Worm (Caenorhabditis elegans) whole organism, L4 larva: Measurements from ENCODE around the gene F35E12.9.

Experiments
- D1046.2 ChIP-seq: fragments of 200-800 bp; sonication (Bioruptor generic); IDR thresholded peaks from 2 replicates; pipeline ENCODE4 v1.3.6; 2022; ENCODE audit warnings: missing genetic modification characterization, missing compliant biosample characterization
- F26F4.8 ChIP-seq: fragments of 200-800 bp; sonication (Bioruptor generic); conservative IDR thresholded peaks from 2 replicates; pipeline ENCODE4 v1.3.6; 2022; ENCODE audit warnings: missing genetic modification characterization, missing compliant biosample characterization
- ceh-44 ChIP-seq: fragments of 200-800 bp; sonication (Bioruptor generic); IDR thresholded peaks from 2 replicates; pipeline ENCODE4 v1.3.6; 2022; ENCODE audit warnings: missing genetic modification reagents, missing genetic modification characterization, missing compliant biosample characterization
- ceh-62 ChIP-seq: sonication (generic microtip); optimal IDR thresholded peaks from 2 replicates; lab custom pipeline; 2017; ENCODE audit warnings: missing biosample characterization, missing genetic modification characterization
- daf-16 ChIP-seq, 3 experiments: sonication (generic microtip); optimal IDR thresholded peaks; 2 replicates each; lab custom pipeline; 2016 to 2017; ENCODE audit warnings: missing genetic modification characterization in 3 of 3, missing genetic modification reagents in 3 of 3, mild to moderate bottlenecking in 2 of 3, missing compliant biosample characterization in 2 of 3, missing biosample characterization in 1 of 3, moderate library complexity in 1 of 3
- dmd-6 ChIP-seq: fragments of 200-800 bp; sonication (Bioruptor generic); IDR thresholded peaks from 2 replicates; pipeline ENCODE4 v1.3.6; 2022; ENCODE audit warnings: missing genetic modification reagents, missing genetic modification characterization, missing compliant biosample characterization
- dmd-8 ChIP-seq: fragments of 200-800 bp; sonication (Bioruptor generic); IDR thresholded peaks from 2 replicates; pipeline ENCODE4 v1.3.6; 2022; ENCODE audit warnings: missing genetic modification characterization, missing compliant biosample characterization
- dpl-1 ChIP-seq: fragments of 150-350 bp; optimal IDR thresholded peaks from 2 replicates; lab custom pipeline; 2014; ENCODE audit warnings: missing biosample characterization, missing genetic modification reagents, missing genetic modification characterization
- dve-1 ChIP-seq: sonication (generic microtip); optimal IDR thresholded peaks from 2 replicates; lab custom pipeline; 2017; ENCODE audit warnings: antibody characterized with exemption, mild to moderate bottlenecking, missing genetic modification characterization, missing compliant biosample characterization; ENCODE audit not compliant: insufficient read depth
- egl-43 ChIP-seq: fragments of 200-800 bp; sonication (Bioruptor generic); IDR thresholded peaks from 2 replicates; pipeline ENCODE4 v1.3.6; 2022; ENCODE audit warnings: missing genetic modification reagents, missing genetic modification characterization, missing compliant biosample characterization
- fkh-10 ChIP-seq: fragments of 150-350 bp; optimal IDR thresholded peaks from 2 replicates; lab custom pipeline; 2014; ENCODE audit warnings: missing biosample characterization, missing genetic modification reagents, missing genetic modification characterization
- fos-1 ChIP-seq: fragments of 150-350 bp; optimal IDR thresholded peaks from 2 replicates; lab custom pipeline; 2014; ENCODE audit warnings: missing biosample characterization, missing genetic modification characterization
- hif-1 ChIP-seq, 2 experiments: sonication (generic microtip); optimal IDR thresholded peaks; 2 replicates each; lab custom pipeline; 2016 to 2017; ENCODE audit warnings: missing compliant biosample characterization in 2 of 2, missing genetic modification characterization in 2 of 2, missing genetic modification reagents in 2 of 2, missing genotype in 2 of 2, mild to moderate bottlenecking in 1 of 2
- hlh-11 ChIP-seq: fragments of 200-800 bp; sonication (Bioruptor generic); optimal IDR thresholded peaks from 2 replicates; lab custom pipeline; 2018; ENCODE audit warnings: mild to moderate bottlenecking, missing genetic modification characterization, missing compliant biosample characterization
- hlh-30 ChIP-seq: sonication (generic microtip); optimal IDR thresholded peaks from 2 replicates; lab custom pipeline; 2017; ENCODE audit warnings: antibody characterized with exemption, mild to moderate bottlenecking, missing genetic modification characterization, missing compliant biosample characterization; ENCODE audit not compliant: insufficient read depth
- hmg-1.1 ChIP-seq: fragments of 200-800 bp; sonication (Bioruptor generic); IDR thresholded peaks from 2 replicates; pipeline ENCODE4 v1.3.6; 2022; ENCODE audit warnings: missing genetic modification reagents, missing genetic modification characterization, missing compliant biosample characterization
- lin-13 ChIP-seq: fragments of 150-350 bp; optimal IDR thresholded peaks from 2 replicates; lab custom pipeline; 2014; ENCODE audit warnings: missing biosample characterization, missing genetic modification reagents, missing genetic modification characterization
- lin-39 ChIP-seq: fragments of 150-350 bp; optimal IDR thresholded peaks from 2 replicates; lab custom pipeline; 2014; ENCODE audit warnings: missing biosample characterization, missing genetic modification reagents, missing genetic modification characterization
- lsy-2 ChIP-seq, 2 experiments: fragments of 150-350 bp in 1 of 2; sonication (generic microtip) in 1 of 2; optimal IDR thresholded peaks; 2 replicates each; lab custom pipeline; 2014 to 2017; ENCODE audit warnings: missing biosample characterization in 2 of 2, missing genetic modification characterization in 2 of 2
- madf-5 ChIP-seq, 2 experiments: fragments of 200-800 bp; sonication (Bioruptor generic); IDR thresholded peaks; 2 replicates each; pipeline ENCODE4 v1.3.6; 2022; ENCODE audit warnings: missing compliant biosample characterization in 2 of 2, missing genetic modification characterization in 2 of 2
- mdl-1 ChIP-seq, 2 experiments: fragments of 150-350 bp in 1 of 2; sonication (generic microtip) in 1 of 2; optimal IDR thresholded peaks; 2 replicates each; lab custom pipeline; 2014 to 2017; ENCODE audit warnings: missing biosample characterization in 2 of 2, missing genetic modification characterization in 2 of 2
- mep-1 ChIP-seq: fragments of 150-350 bp; sonication (generic microtip); optimal IDR thresholded peaks from 3 replicates; lab custom pipeline; 2014; ENCODE audit warnings: missing biosample characterization, missing genetic modification characterization
- mes-2 ChIP-seq: sonication (generic microtip); optimal IDR thresholded peaks from 2 replicates; lab custom pipeline; 2016; ENCODE audit warnings: missing genotype, mild to moderate bottlenecking, missing genetic modification characterization, missing compliant biosample characterization; ENCODE audit not compliant: poor library complexity, severe bottlenecking
- nhr-102 ChIP-seq: sonication (generic microtip); optimal IDR thresholded peaks from 2 replicates; lab custom pipeline; 2016; ENCODE audit warnings: mild to moderate bottlenecking, missing genetic modification characterization, moderate library complexity, missing compliant biosample characterization
- nhr-28 ChIP-seq: fragments of 150-350 bp; optimal IDR thresholded peaks from 2 replicates; lab custom pipeline; 2014; ENCODE audit warnings: missing biosample characterization, missing genetic modification characterization
- nhr-6 ChIP-seq: fragments of 150-350 bp; optimal IDR thresholded peaks from 2 replicates; lab custom pipeline; 2014; ENCODE audit warnings: missing biosample characterization, missing genetic modification characterization
- rbr-2 ChIP-seq: sonication (generic microtip); optimal IDR thresholded peaks from 2 replicates; lab custom pipeline; 2016; ENCODE audit warnings: missing genotype, missing genetic modification characterization, missing compliant biosample characterization
- set-16 ChIP-seq: fragments of 200-800 bp; sonication (Bioruptor generic); IDR thresholded peaks from 2 replicates; pipeline ENCODE4 v1.3.6; 2022; ENCODE audit warnings: missing genetic modification reagents, missing genetic modification characterization, missing compliant biosample characterization
- snpc-1.2 ChIP-seq: fragments of 200-800 bp; sonication (Bioruptor generic); IDR thresholded peaks from 2 replicates; pipeline ENCODE4 v1.3.6; 2022; ENCODE audit warnings: missing genetic modification reagents, missing genetic modification characterization, missing compliant biosample characterization
- snpc-4 ChIP-seq: fragments of 150-350 bp; optimal IDR thresholded peaks from 2 replicates; lab custom pipeline; 2014; ENCODE audit warnings: missing biosample characterization, missing genetic modification characterization
- tra-1 ChIP-seq: fragments of 200-800 bp; sonication (Bioruptor generic); IDR thresholded peaks from 2 replicates; pipeline ENCODE4 v1.3.6; 2022; ENCODE audit warnings: missing genetic modification reagents, missing genetic modification characterization, missing compliant biosample characterization
- unc-39 ChIP-seq: sonication (generic microtip); optimal IDR thresholded peaks from 2 replicates; lab custom pipeline; 2017; ENCODE audit warnings: missing biosample characterization, missing genetic modification characterization
- zfp-3 ChIP-seq: fragments of 200-800 bp; sonication (Bioruptor generic); conservative IDR thresholded peaks from 2 replicates; pipeline ENCODE4 v1.3.6; 2022; ENCODE audit warnings: missing genetic modification reagents, missing genetic modification characterization, missing compliant biosample characterization
- zip-11 ChIP-seq: fragments of 200-800 bp; sonication (Bioruptor generic); IDR thresholded peaks from 2 replicates; pipeline ENCODE4 v1.3.6; 2022; ENCODE audit warnings: missing genetic modification characterization, missing compliant biosample characterization

The F35E12.9 gene

ce11 chrV:13757349-13757748 is 12.4 kb upstream of the F35E12.9 start:
- TF ChIP-seq rbr-2 (tag; lab: Kevin White, UChicago), result peak; percentile 46
- peak; percentile 18 for TF ChIP-seq mep-1
- no peak for TF ChIP-seq zip-11 (GFP tag; lab: Robert Waterston, UW)
- peak in 1 of 2 experiments; percentile 69 for TF ChIP-seq lsy-2 (tag; optimal IDR thresholded peaks at IDR 0.05; lab: Kevin White, UChicago)
- peak; percentile 35 for TF ChIP-seq hlh-30 (tag; lab: Kevin White, UChicago)
- no peak for TF ChIP-seq tra-1 (GFP tag; lab: Robert Waterston, UW)
- no peak for TF ChIP-seq nhr-102
- peak; percentile 67 for TF ChIP-seq mes-2 (tag; lab: Kevin White, UChicago)
- TF ChIP-seq dmd-6 (GFP tag; lab: Robert Waterston, UW), result 0 out of 2 replicates have a peak, but pooled peaks have one; percentile 7
- TF ChIP-seq hmg-1.1 (GFP tag; lab: Robert Waterston, UW), result 0 out of 2 replicates have a peak, but pooled peaks have one; percentile 27
- no peak for TF ChIP-seq lin-13
- peak; percentile 7 for TF ChIP-seq dpl-1 (GFP tag; lab: Kevin White, UChicago)
- peak; percentile 64 for TF ChIP-seq dve-1 (tag; lab: Kevin White, UChicago)
- TF ChIP-seq fkh-10, result peak; percentile 8
- TF ChIP-seq zfp-3 (GFP tag; lab: Robert Waterston, UW), result no peak
- peak; percentile 62 for TF ChIP-seq nhr-6 (tag; lab: Kevin White, UChicago)

ce11 chrV:13756359-13757091 is 11.6 kb upstream of the F35E12.9 start, which contains the start of gene F20G2.2:
Gene F20G2.2, minus strand, starts transcription at chrV:13756409.
- TF ChIP-seq hlh-11 (peak; percentile 34), daf-16 (GFP tag; optimal IDR thresholded peaks at IDR 0.05; lab: Kevin White, UChicago) (peak in 1 of 2 experiments; percentile 2), daf-16 (tag; optimal IDR thresholded peaks at IDR 0.05; lab: Kevin White, UChicago) (peak; percentile 21), mep-1 (peak; percentile 1), dmd-6 (GFP tag; lab: Robert Waterston, UW) (peak; percentile 45; the same call in 1 of the 2 replicates), fos-1 (no peak), dve-1 (tag; lab: Kevin White, UChicago) (peak; percentile 35), nhr-28 (tag; lab: Kevin White, UChicago) (peak; percentile 44), ceh-62 (no peak)

ce11 chrV:13753481-13753880 is 8.6 kb upstream of the F35E12.9 start, which contains the start of gene F20G2.1:
Gene F20G2.1, minus strand, starts transcription at chrV:13753581.
- TF ChIP-seq egl-43 (no peak), D1046.2 (GFP tag; lab: Robert Waterston, UW) (no peak), tra-1 (GFP tag; lab: Robert Waterston, UW) (no peak), snpc-1.2 (GFP tag; lab: Robert Waterston, UW) (no peak), rbr-2 (tag; lab: Kevin White, UChicago) (no peak), nhr-102 (no peak), set-16 (GFP tag; lab: Robert Waterston, UW) (no peak), unc-39 (no peak), F26F4.8 (GFP tag; lab: Robert Waterston, UW) (no peak), dmd-8 (no peak), lin-39 (tag; lab: Kevin White, UChicago) (no peak), snpc-4 (tag; lab: Kevin White, UChicago) (no peak), hlh-11 (no peak), hlh-30 (tag; lab: Kevin White, UChicago) (no peak), madf-5 (GFP tag; IDR thresholded peaks at IDR 0.05; lab: Robert Waterston, UW) (no peak), ceh-44 (GFP tag; lab: Robert Waterston, UW) (no peak), hif-1 (tag; optimal IDR thresholded peaks at IDR 0.05; lab: Kevin White, UChicago) (no peak), mdl-1 (tag; optimal IDR thresholded peaks at IDR 0.05; lab: Kevin White, UChicago) (no peak)
